Worm (Caenorhabditis elegans): ENCODE results near the gene srt-41.
A peak's percentile ranks its signal among the peaks of the same experiment; 100 is the strongest.

- no peak for TF ChIP-seq tra-4 (tag; optimal IDR thresholded peaks at IDR 0.05)
- TF ChIP-seq ama-1 (optimal IDR thresholded peaks at IDR 0.05), result no peak
- no peak for TF ChIP-seq pes-1 (GFP tag; IDR thresholded peaks at IDR 0.05)
- TF ChIP-seq hmbx-1 (tag; optimal IDR thresholded peaks at IDR 0.05), result no peak
- no peak for TF ChIP-seq tbx-11 (GFP tag; IDR thresholded peaks at IDR 0.05)
- 0 out of 2 replicates have a peak, but pooled peaks have one; percentile 16 for TF ChIP-seq sea-1 (GFP tag; conservative IDR thresholded peaks at IDR 0.05)
- TF ChIP-seq hnd-1 (tag; optimal IDR thresholded peaks at IDR 0.05), result no peak
- no peak for TF ChIP-seq F13C5.2 (tag; optimal IDR thresholded peaks at IDR 0.05)
- TF ChIP-seq tbx-37 (GFP tag; conservative IDR thresholded peaks at IDR 0.05), result no peak
- TF ChIP-seq ets-7 (tag; optimal IDR thresholded peaks at IDR 0.05), result no peak
- TF ChIP-seq aly-1 (tag; optimal IDR thresholded peaks at IDR 0.05), result no peak
Measured at ce11 chrV:1805724-1806316, 2.9 kb upstream of the srt-41 start.
